Worm (Caenorhabditis elegans) whole organism, young adult: ENCODE data around the gene C35D10.8.

Experiments used
- B0019.2 ChIP-seq: fragments of 200-800 bp; sonication (Bioruptor generic); conservative IDR thresholded peaks from 2 replicates; pipeline ENCODE4 v1.3.6; 2022; ENCODE audit warnings: missing genetic modification reagents, missing genetic modification characterization, missing compliant biosample characterization
- B0336.3 ChIP-seq: fragments of 200-800 bp; sonication (Bioruptor generic); IDR thresholded peaks from 2 replicates; pipeline ENCODE4 v1.3.6; 2022; ENCODE audit warnings: missing genetic modification characterization, missing compliant biosample characterization
- C06A6.2 ChIP-seq: fragments of 200-800 bp; sonication (Bioruptor generic); conservative IDR thresholded peaks from 2 replicates; pipeline ENCODE4 v1.3.6; 2022; ENCODE audit warnings: missing genetic modification characterization, missing compliant biosample characterization
- F22D6.2 ChIP-seq: sonication (generic microtip); optimal IDR thresholded peaks from 2 replicates; lab custom pipeline; 2016; ENCODE audit warnings: mild to moderate bottlenecking, missing genetic modification characterization, missing compliant biosample characterization
- F23B12.7 ChIP-seq: sonication (generic microtip); optimal IDR thresholded peaks from 2 replicates; lab custom pipeline; 2017; ENCODE audit warnings: missing genetic modification characterization, mild to moderate bottlenecking, missing compliant biosample characterization, antibody characterized with exemption, moderate library complexity; ENCODE audit not compliant: insufficient read depth
- F33H1.4 ChIP-seq: fragments of 200-800 bp; sonication (Bioruptor generic); IDR thresholded peaks from 2 replicates; pipeline ENCODE4 v1.3.6; 2022; ENCODE audit warnings: missing genetic modification reagents, missing genetic modification characterization, missing compliant biosample characterization
- F37B4.10 ChIP-seq: fragments of 200-800 bp; sonication (Bioruptor generic); IDR thresholded peaks from 2 replicates; pipeline ENCODE4 v1.3.6; 2022; ENCODE audit warnings: missing genetic modification characterization, missing compliant biosample characterization
- F49E8.2 ChIP-seq: sonication (generic microtip); optimal IDR thresholded peaks from 3 replicates; lab custom pipeline; 2017; ENCODE audit warnings: missing genetic modification characterization, mild to moderate bottlenecking, missing compliant biosample characterization, antibody characterized with exemption, moderate library complexity; ENCODE audit not compliant: insufficient read depth
- F52B5.7 ChIP-seq: sonication (generic microtip); optimal IDR thresholded peaks from 2 replicates; lab custom pipeline; 2016; ENCODE audit warnings: mild to moderate bottlenecking, missing genetic modification characterization, missing compliant biosample characterization
- F57A8.1 ChIP-seq: fragments of 200-800 bp; sonication (Bioruptor generic); optimal IDR thresholded peaks from 2 replicates; lab custom pipeline; 2018; ENCODE audit warnings: mild to moderate bottlenecking, missing genetic modification characterization, moderate library complexity, missing compliant biosample characterization
- K11D2.4 ChIP-seq: fragments of 200-800 bp; sonication (Bioruptor generic); IDR thresholded peaks from 2 replicates; pipeline ENCODE4 v1.3.6; 2022; ENCODE audit warnings: missing genetic modification reagents, missing genetic modification characterization, missing compliant biosample characterization
- K12H6.12 ChIP-seq: fragments of 200-800 bp; sonication (Bioruptor generic); optimal IDR thresholded peaks from 2 replicates; lab custom pipeline; 2018; ENCODE audit warnings: mild to moderate bottlenecking, missing genetic modification characterization, missing compliant biosample characterization
- Y53G8AR.9 ChIP-seq: fragments of 200-800 bp; sonication (Bioruptor generic); conservative IDR thresholded peaks from 2 replicates; pipeline ENCODE4 v1.3.6; 2022; ENCODE audit warnings: missing genetic modification reagents, missing genetic modification characterization, missing compliant biosample characterization
- Y56A3A.18 ChIP-seq: fragments of 200-800 bp; sonication (Bioruptor generic); IDR thresholded peaks from 2 replicates; pipeline ENCODE4 v1.3.6; 2022; ENCODE audit warnings: missing genetic modification reagents, missing genetic modification characterization, missing compliant biosample characterization
- ama-1 ChIP-seq, 3 experiments: fragments of 150-350 bp in 1 of 3; sonication (generic microtip) in 2 of 3; optimal IDR thresholded peaks; 2 replicates each; lab custom pipeline; 2014 to 2018; ENCODE audit warnings: missing biosample characterization in 2 of 3, missing genetic modification characterization in 2 of 3, missing genetic modification reagents in 2 of 3
- aptf-2 ChIP-seq: fragments of 200-800 bp; sonication (Bioruptor generic); conservative IDR thresholded peaks from 2 replicates; pipeline ENCODE4 v1.3.6; 2022; ENCODE audit warnings: missing genetic modification reagents, missing genetic modification characterization, missing compliant biosample characterization
- aptf-3 ChIP-seq: fragments of 200-800 bp; sonication (Bioruptor generic); IDR thresholded peaks from 2 replicates; pipeline ENCODE4 v1.3.6; 2022; ENCODE audit warnings: missing genetic modification characterization, missing compliant biosample characterization
- athp-1 ChIP-seq: sonication (generic microtip); optimal IDR thresholded peaks from 2 replicates; lab custom pipeline; 2017; ENCODE audit warnings: mild to moderate bottlenecking, missing genetic modification characterization, missing compliant biosample characterization
- bed-1 ChIP-seq: fragments of 200-800 bp; sonication (Bioruptor generic); IDR thresholded peaks from 2 replicates; pipeline ENCODE4 v1.3.6; 2022; ENCODE audit warnings: missing genetic modification reagents, missing genetic modification characterization, missing compliant biosample characterization
- bed-2 ChIP-seq: fragments of 200-800 bp; sonication (Bioruptor generic); IDR thresholded peaks from 2 replicates; pipeline ENCODE4 v1.3.6; 2022; ENCODE audit warnings: missing genetic modification reagents, missing genetic modification characterization, missing compliant biosample characterization
- cebp-1 ChIP-seq, 2 experiments: fragments of 200-800 bp in 1 of 2; sonication (Bioruptor generic) in 1 of 2; sonication (generic microtip) in 1 of 2; IDR thresholded peaks in 1 of 2; optimal IDR thresholded peaks in 1 of 2; 2 replicates each; pipeline versions ENCODE4 v1.3.6 to Lab custom; 2017 to 2022; ENCODE audit warnings: missing compliant biosample characterization in 2 of 2, missing genetic modification characterization in 2 of 2, mild to moderate bottlenecking in 1 of 2, missing genetic modification reagents in 1 of 2, moderate library complexity in 1 of 2
- cebp-2 ChIP-seq: fragments of 200-800 bp; sonication (Bioruptor generic); IDR thresholded peaks from 2 replicates; pipeline ENCODE4 v1.3.6; 2022; ENCODE audit warnings: missing genetic modification characterization, missing compliant biosample characterization
- ceh-100 ChIP-seq: fragments of 200-800 bp; sonication (Bioruptor generic); IDR thresholded peaks from 2 replicates; pipeline ENCODE4 v1.3.6; 2022; ENCODE audit warnings: missing genetic modification reagents, missing genetic modification characterization, missing compliant biosample characterization
- ceh-91 ChIP-seq: fragments of 200-800 bp; sonication (Bioruptor generic); IDR thresholded peaks from 2 replicates; pipeline ENCODE4 v1.3.6; 2022; ENCODE audit warnings: missing genetic modification reagents, missing genetic modification characterization, missing compliant biosample characterization
- dpl-1 ChIP-seq: fragments of 150-350 bp; optimal IDR thresholded peaks from 2 replicates; lab custom pipeline; 2014; ENCODE audit warnings: missing biosample characterization, missing genetic modification reagents, missing genetic modification characterization
- fkh-3 ChIP-seq: sonication (generic microtip); optimal IDR thresholded peaks from 2 replicates; lab custom pipeline; 2016; ENCODE audit warnings: mild to moderate bottlenecking, missing genetic modification characterization, missing compliant biosample characterization
- him-1 ChIP-seq: sonication (generic microtip); optimal IDR thresholded peaks from 2 replicates; lab custom pipeline; 2016; ENCODE audit warnings: missing genotype, missing genetic modification reagents, missing genetic modification characterization, missing compliant biosample characterization
- hlh-12 ChIP-seq: sonication (generic microtip); optimal IDR thresholded peaks from 2 replicates; lab custom pipeline; 2016; ENCODE audit warnings: missing genetic modification characterization, missing compliant biosample characterization
- lsl-1 ChIP-seq: fragments of 200-800 bp; sonication (Bioruptor generic); optimal IDR thresholded peaks from 2 replicates; lab custom pipeline; 2018; ENCODE audit warnings: mild to moderate bottlenecking, missing genetic modification characterization, moderate library complexity, missing compliant biosample characterization
- madf-6 ChIP-seq: fragments of 200-800 bp; sonication (Bioruptor generic); IDR thresholded peaks from 2 replicates; pipeline ENCODE4 v1.3.6; 2022; ENCODE audit warnings: missing genetic modification reagents, missing genetic modification characterization, missing compliant biosample characterization
- madf-8 ChIP-seq: fragments of 200-800 bp; sonication (Bioruptor generic); conservative IDR thresholded peaks from 2 replicates; pipeline ENCODE4 v1.3.6; 2022; ENCODE audit warnings: missing genetic modification reagents, missing genetic modification characterization, missing compliant biosample characterization
- mel-28 ChIP-seq: sonication (generic microtip); optimal IDR thresholded peaks from 2 replicates; lab custom pipeline; 2016; ENCODE audit warnings: borderline replicate concordance, mild to moderate bottlenecking, missing genetic modification characterization, missing compliant biosample characterization
- nfya-2 ChIP-seq: fragments of 200-800 bp; sonication (Bioruptor generic); IDR thresholded peaks from 2 replicates; pipeline ENCODE4 v1.3.6; 2022; ENCODE audit warnings: missing genetic modification reagents, missing genetic modification characterization, missing compliant biosample characterization
- nhr-120 ChIP-seq: fragments of 200-800 bp; sonication (Bioruptor generic); IDR thresholded peaks from 2 replicates; pipeline ENCODE4 v1.3.6; 2022; ENCODE audit warnings: missing genetic modification characterization, missing compliant biosample characterization
- nhr-80 ChIP-seq: sonication (generic microtip); optimal IDR thresholded peaks from 2 replicates; lab custom pipeline; 2016; ENCODE audit warnings: missing genetic modification characterization, missing compliant biosample characterization
- pha-4 ChIP-seq: fragments of 150-350 bp; sonication (generic microtip); optimal IDR thresholded peaks from 2 replicates; lab custom pipeline; 2014; ENCODE audit warnings: missing biosample characterization, missing genetic modification reagents, missing genetic modification characterization
- rec-8 ChIP-seq, 2 experiments: sonication (generic microtip); optimal IDR thresholded peaks; 2 replicates each; lab custom pipeline; 2016; ENCODE audit warnings: mild to moderate bottlenecking in 2 of 2, missing genetic modification characterization in 2 of 2, missing genetic modification reagents in 2 of 2, missing genotype in 2 of 2, missing biosample characterization in 1 of 2, missing compliant biosample characterization in 1 of 2, moderate library complexity in 1 of 2
- unc-130 ChIP-seq: sonication (generic microtip); optimal IDR thresholded peaks from 2 replicates; lab custom pipeline; 2016; ENCODE audit warnings: missing genetic modification reagents, missing genetic modification characterization, missing compliant biosample characterization
- zim-3 ChIP-seq: sonication (generic microtip); optimal IDR thresholded peaks from 2 replicates; lab custom pipeline; 2017; ENCODE audit warnings: mild to moderate bottlenecking, missing genetic modification characterization, moderate library complexity, missing compliant biosample characterization
- ztf-18 ChIP-seq: sonication (generic microtip); optimal IDR thresholded peaks from 2 replicates; lab custom pipeline; 2016; ENCODE audit warnings: missing genotype, mild to moderate bottlenecking, missing genetic modification characterization, missing compliant biosample characterization
- ztf-25 ChIP-seq: fragments of 200-800 bp; sonication (Bioruptor generic); IDR thresholded peaks from 2 replicates; pipeline ENCODE4 v1.3.6; 2022; ENCODE audit warnings: missing genetic modification reagents, missing genetic modification characterization, missing compliant biosample characterization
- ztf-3 ChIP-seq: fragments of 200-800 bp; sonication (Bioruptor generic); optimal IDR thresholded peaks from 2 replicates; lab custom pipeline; 2018; ENCODE audit warnings: mild to moderate bottlenecking, missing genetic modification characterization, missing compliant biosample characterization
- ztf-6 ChIP-seq: fragments of 200-800 bp; sonication (Bioruptor generic); IDR thresholded peaks from 2 replicates; pipeline ENCODE4 v1.3.6; 2022; ENCODE audit warnings: missing genetic modification reagents, missing genetic modification characterization, missing compliant biosample characterization

C35D10.8 gene

ce11 chrIII:4859039-4859438 is 4.0 kb downstream of the C35D10.8 start, which contains the start of gene C35D10.6:
TSS of gene C35D10.6 (plus strand) at chrIII:4859339.
- TF ChIP-seq ztf-18 (no peak), ceh-100 (GFP tag; lab: Robert Waterston, UW) (no peak), rec-8 (tag; optimal IDR thresholded peaks at IDR 0.05; lab: Kevin White, UChicago) (no peak), nhr-120 (GFP tag; lab: Robert Waterston, UW) (no peak), aptf-2 (GFP tag; lab: Robert Waterston, UW) (no peak), aptf-3 (GFP tag; lab: Robert Waterston, UW) (no peak)

- no peak for TF ChIP-seq hlh-12 (tag; lab: Kevin White, UChicago)
- no peak for TF ChIP-seq lsl-1 (GFP tag; lab: Kevin White, UChicago)
- TF ChIP-seq unc-130 (GFP tag; lab: Kevin White, UChicago) = peak; percentile 10
- TF ChIP-seq nfya-2 (GFP tag; lab: Robert Waterston, UW) = no peak
- no peak for TF ChIP-seq cebp-1 (GFP tag; IDR thresholded peaks at IDR 0.05; lab: Robert Waterston, UW)
- TF ChIP-seq cebp-1 (tag; optimal IDR thresholded peaks at IDR 0.05; lab: Kevin White, UChicago) = no peak
- no peak for TF ChIP-seq ztf-6 (GFP tag; lab: Robert Waterston, UW)
- TF ChIP-seq K12H6.12 (tag; lab: Kevin White, UChicago) = no peak
- peak in 1 of 2 experiments; percentile 20 for TF ChIP-seq rec-8 (tag; optimal IDR thresholded peaks at IDR 0.05; lab: Kevin White, UChicago)
These were observed 6.9 kb downstream of the C35D10.8 start, which contains the start of the genes C35D10.10 and C35D10.5 for ce11 chrIII:4861744-4862401. TSS of gene C35D10.10 (minus strand) at chrIII:4861794. TSS of gene C35D10.5 (plus strand) at chrIII:4862351.

ce11 chrIII:4863127-4863526 is 8.1 kb downstream of the C35D10.8 start, which contains the start of gene coq-8:
TSS of gene coq-8 (plus strand) at chrIII:4863427.
- no peak for TF ChIP-seq F22D6.2 (tag; lab: Kevin White, UChicago)
- no peak for TF ChIP-seq pha-4
- TF ChIP-seq ztf-25 (GFP tag; lab: Robert Waterston, UW) = no peak
- no peak for TF ChIP-seq F52B5.7 (tag; lab: Kevin White, UChicago)
- no peak for TF ChIP-seq madf-8 (GFP tag; lab: Robert Waterston, UW)
- no peak for TF ChIP-seq C06A6.2
- TF ChIP-seq Y56A3A.18 (GFP tag; lab: Robert Waterston, UW) = no peak
- no peak for TF ChIP-seq Y53G8AR.9
- TF ChIP-seq cebp-2 (GFP tag; lab: Robert Waterston, UW) = no peak
- TF ChIP-seq athp-1 = no peak
- TF ChIP-seq F57A8.1 = no peak
- no peak for TF ChIP-seq F23B12.7 (tag; lab: Kevin White, UChicago)
- TF ChIP-seq F33H1.4 (GFP tag; lab: Robert Waterston, UW) = no peak
- TF ChIP-seq F49E8.2 = no peak
- no peak for TF ChIP-seq ceh-91 (GFP tag; lab: Robert Waterston, UW)
- no peak for TF ChIP-seq bed-2

ce11 chrIII:4866762-4867161 is 11.7 kb downstream of the C35D10.8 start, which contains the start of gene C35D10.17:
TSS of gene C35D10.17 (plus strand) at chrIII:4867062.
- no peak for TF ChIP-seq madf-6 (GFP tag; lab: Robert Waterston, UW)
- TF ChIP-seq bed-2 = no peak
- no peak for TF ChIP-seq fkh-3 (tag; lab: Kevin White, UChicago)
- no peak for TF ChIP-seq zim-3
- no peak for TF ChIP-seq B0336.3 (GFP tag; lab: Robert Waterston, UW)
- TF ChIP-seq ztf-3 (GFP tag; lab: Kevin White, UChicago) = no peak
- TF ChIP-seq him-1 = no peak
- no peak for TF ChIP-seq dpl-1 (GFP tag; lab: Kevin White, UChicago)
- TF ChIP-seq K11D2.4 (GFP tag; lab: Robert Waterston, UW) = no peak
- no peak for TF ChIP-seq ztf-25 (GFP tag; lab: Robert Waterston, UW)
- TF ChIP-seq madf-8 (GFP tag; lab: Robert Waterston, UW) = no peak
- no peak for TF ChIP-seq B0019.2 (GFP tag; lab: Robert Waterston, UW)
- no peak for TF ChIP-seq nhr-80 (tag; lab: Kevin White, UChicago)
- TF ChIP-seq nfya-2 (GFP tag; lab: Robert Waterston, UW) = no peak
- TF ChIP-seq F37B4.10 (GFP tag; lab: Robert Waterston, UW) = no peak
- no peak for TF ChIP-seq aptf-2 (GFP tag; lab: Robert Waterston, UW)
- no peak for TF ChIP-seq ama-1 (optimal IDR thresholded peaks at IDR 0.05; lab: Kevin White, UChicago)
- TF ChIP-seq ama-1 (GFP tag; optimal IDR thresholded peaks at IDR 0.05; lab: Kevin White, UChicago) = no peak
- no peak for TF ChIP-seq mel-28
- TF ChIP-seq bed-1 (GFP tag; lab: Robert Waterston, UW) = no peak
